Fruit fly (Drosophila melanogaster) whole organism, embryonic: ENCODE measurements around the gene msn.

Source experiments
- CG11093 ChIP-seq: fragments of 200-800 bp; sonication (Bioruptor generic); IDR thresholded peaks from 3 replicates; pipeline ENCODE4 v1.3.6; 2022; ENCODE audit warnings: missing biosample characterization, missing genetic modification characterization
- CG11560 ChIP-seq: fragments of 200-800 bp; sonication (Bioruptor generic); IDR thresholded peaks from 3 replicates; pipeline ENCODE4 v1.3.6; 2022; ENCODE audit warnings: missing biosample characterization, missing genetic modification characterization
- CG12236 ChIP-seq: fragments of 200-800 bp; sonication (Bioruptor generic); optimal IDR thresholded peaks from 2 replicates; lab custom pipeline; 2016; ENCODE audit warnings: missing biosample characterization, missing genetic modification characterization
- CG13424 ChIP-seq: fragments of 200-800 bp; sonication (Bioruptor generic); optimal IDR thresholded peaks from 2 replicates; lab custom pipeline; 2019; ENCODE audit warnings: missing biosample characterization, mild to moderate bottlenecking, missing genetic modification characterization, moderate library complexity
- CG14860 ChIP-seq: fragments of 200-800 bp; sonication (Bioruptor generic); IDR thresholded peaks from 3 replicates; pipeline ENCODE4 v1.3.6; 2022; ENCODE audit warnings: missing biosample characterization, missing genetic modification characterization; ENCODE audit not compliant: partially characterized antibody
- CG14965 ChIP-seq: fragments of 200-800 bp; sonication (Bioruptor generic); optimal IDR thresholded peaks from 2 replicates; lab custom pipeline; 2016; ENCODE audit warnings: missing biosample characterization, missing genetic modification characterization, borderline replicate concordance
- CG15696 ChIP-seq: fragments of 200-800 bp; sonication (Bioruptor generic); optimal IDR thresholded peaks from 2 replicates; lab custom pipeline; 2019; ENCODE audit warnings: missing biosample characterization, mild to moderate bottlenecking, missing genetic modification characterization, moderate library complexity
- CG18619 ChIP-seq: fragments of 200-800 bp; sonication (Bioruptor generic); optimal IDR thresholded peaks from 3 replicates; lab custom pipeline; 2017; ENCODE audit warnings: missing biosample characterization, mild to moderate bottlenecking, missing genetic modification characterization
- CG2712 ChIP-seq: fragments of 200-800 bp; optimal IDR thresholded peaks from 3 replicates; lab custom pipeline; 2019; ENCODE audit warnings: missing biosample characterization, mild to moderate bottlenecking, missing genetic modification characterization, moderate library complexity
- CG2889 ChIP-seq: fragments of 200-800 bp; sonication (Bioruptor generic); IDR thresholded peaks from 3 replicates; pipeline ENCODE4 v1.3.6; 2022; ENCODE audit warnings: missing biosample characterization, missing genetic modification characterization
- CG3407 ChIP-seq: fragments of 200-800 bp; sonication (Bioruptor generic); optimal IDR thresholded peaks from 2 replicates; lab custom pipeline; 2018; ENCODE audit warnings: missing biosample characterization, mild to moderate bottlenecking, missing genetic modification characterization
- CG3726 ChIP-seq: fragments of 200-800 bp; sonication (Bioruptor generic); IDR thresholded peaks from 3 replicates; pipeline ENCODE4, ENCODE4 v1.3.6; 2022; ENCODE audit warnings: missing biosample characterization, missing genetic modification characterization
- CG4328 ChIP-seq: fragments of 200-800 bp; sonication (Bioruptor generic); optimal IDR thresholded peaks from 3 replicates; lab custom pipeline; 2017; ENCODE audit warnings: missing biosample characterization, missing genetic modification reagents, missing genetic modification characterization
- CG6175 ChIP-seq: fragments of 200-800 bp; sonication (Bioruptor generic); IDR thresholded peaks from 3 replicates; pipeline ENCODE4 v1.3.6; 2022; ENCODE audit warnings: missing biosample characterization, missing genetic modification characterization
- CG6254 ChIP-seq: fragments of 200-800 bp; sonication (Bioruptor generic); optimal IDR thresholded peaks from 3 replicates; lab custom pipeline; 2017; ENCODE audit warnings: mild to moderate bottlenecking, missing biosample characterization, missing genetic modification reagents, missing genetic modification characterization
- CG6791 ChIP-seq: fragments of 200-800 bp; sonication (Bioruptor generic); IDR thresholded peaks from 3 replicates; pipeline ENCODE4 v1.3.6; 2022; ENCODE audit warnings: missing biosample characterization, missing genetic modification characterization; ENCODE audit not compliant: partially characterized antibody
- CG7271 ChIP-seq: fragments of 200-800 bp; sonication (Bioruptor generic); optimal IDR thresholded peaks from 2 replicates; lab custom pipeline; 2018; ENCODE audit warnings: missing biosample characterization, mild to moderate bottlenecking, missing genetic modification characterization, moderate library complexity
- CG7357 ChIP-seq: fragments of 200-800 bp; sonication (Bioruptor generic); IDR thresholded peaks from 3 replicates; pipeline ENCODE4 v1.3.6; 2022; ENCODE audit warnings: missing biosample characterization, missing genetic modification characterization
- CG7928 ChIP-seq: fragments of 200-800 bp; sonication (Bioruptor generic); optimal IDR thresholded peaks from 2 replicates; lab custom pipeline; 2017; ENCODE audit warnings: missing biosample characterization, mild to moderate bottlenecking, missing genetic modification characterization
- CG9932 ChIP-seq: fragments of 200-800 bp; sonication (Bioruptor generic); IDR thresholded peaks from 2 replicates; pipeline ENCODE4 v1.3.6; 2022; ENCODE audit warnings: missing biosample characterization, missing genetic modification characterization
- Deaf1 ChIP-seq: fragments of 200-800 bp; optimal IDR thresholded peaks from 3 replicates; lab custom pipeline; 2019; ENCODE audit warnings: missing biosample characterization, mild to moderate bottlenecking, missing genetic modification characterization, moderate library complexity
- Dip3 ChIP-seq: fragments of 200-800 bp; sonication (Bioruptor generic); optimal IDR thresholded peaks from 3 replicates; lab custom pipeline; 2016; ENCODE audit warnings: missing biosample characterization, missing genetic modification characterization
- Eip74EF ChIP-seq, 2 experiments: fragments of 200-800 bp in 1 of 2; fragments of >200 bp in 1 of 2; sonication (Bioruptor generic) in 1 of 2; optimal IDR thresholded peaks; 2 replicates each; lab custom pipeline; 2017 to 2019; ENCODE audit warnings: missing biosample characterization in 2 of 2, missing genetic modification characterization in 2 of 2, mild to moderate bottlenecking in 1 of 2, moderate library complexity in 1 of 2
- H15 ChIP-seq: fragments of 200-800 bp; sonication (Bioruptor generic); IDR thresholded peaks from 3 replicates; pipeline ENCODE4 v1.3.6; 2022; ENCODE audit warnings: missing biosample characterization, missing genetic modification characterization
- H2.0 ChIP-seq: fragments of 200-800 bp; sonication (Bioruptor generic); IDR thresholded peaks from 2 replicates; pipeline ENCODE4 v1.3.6; 2022; ENCODE audit warnings: missing biosample characterization, missing genetic modification characterization
- HHEX ChIP-seq: fragments of 200-800 bp; sonication (Bioruptor generic); optimal IDR thresholded peaks from 3 replicates; lab custom pipeline; 2017; ENCODE audit warnings: missing biosample characterization, mild to moderate bottlenecking, missing genetic modification characterization, missing genetic modification reagents
- Hand ChIP-seq: fragments of 200-800 bp; sonication (Bioruptor generic); optimal IDR thresholded peaks from 2 replicates; lab custom pipeline; 2017; ENCODE audit warnings: mild to moderate bottlenecking, missing biosample characterization, missing genetic modification reagents, missing genetic modification characterization
- HmgZ ChIP-seq: fragments of 200-800 bp; sonication (Bioruptor generic); optimal IDR thresholded peaks from 2 replicates; lab custom pipeline; 2018; ENCODE audit warnings: missing biosample characterization, mild to moderate bottlenecking, missing genetic modification characterization
- Lpt ChIP-seq: fragments of >200 bp; optimal IDR thresholded peaks from 2 replicates; lab custom pipeline; 2018; ENCODE audit warnings: missing biosample characterization, missing genetic modification characterization
- Sin3A ChIP-seq: fragments of >200 bp; optimal IDR thresholded peaks from 2 replicates; lab custom pipeline; 2018
- Sox100B ChIP-seq: fragments of 200-800 bp; sonication (Bioruptor generic); optimal IDR thresholded peaks from 3 replicates; lab custom pipeline; 2018; ENCODE audit warnings: missing biosample characterization, mild to moderate bottlenecking, missing genetic modification characterization
- TFAM ChIP-seq: fragments of 200-800 bp; sonication (Bioruptor generic); optimal IDR thresholded peaks from 2 replicates; lab custom pipeline; 2017; ENCODE audit warnings: missing biosample characterization, missing genetic modification characterization, inconsistent platforms
- Tbp ChIP-seq: fragments of >200 bp; optimal IDR thresholded peaks from 2 replicates; lab custom pipeline; 2018; ENCODE audit warnings: missing biosample characterization, missing genetic modification characterization
- abd-A ChIP-seq: fragments of 200-800 bp; sonication (Bioruptor generic); optimal IDR thresholded peaks from 3 replicates; lab custom pipeline; 2019; ENCODE audit warnings: missing biosample characterization, mild to moderate bottlenecking, missing genetic modification characterization, moderate library complexity
- al ChIP-seq: fragments of 200-800 bp; sonication (Bioruptor generic); IDR thresholded peaks from 2 replicates; pipeline ENCODE4 v1.3.6; 2022; ENCODE audit warnings: missing biosample characterization, missing genetic modification characterization
- cad ChIP-seq: fragments of >200 bp; optimal IDR thresholded peaks from 2 replicates; lab custom pipeline; 2017; ENCODE audit warnings: missing biosample characterization, missing genetic modification characterization
- cas ChIP-seq: fragments of 200-800 bp; sonication (Bioruptor generic); IDR thresholded peaks from 2 replicates; pipeline ENCODE4 v1.3.6; 2022; ENCODE audit warnings: missing biosample characterization, missing genetic modification characterization
- ci ChIP-seq: fragments of 200-800 bp; sonication (Bioruptor generic); IDR thresholded peaks from 3 replicates; pipeline ENCODE4 v1.3.6; 2022; ENCODE audit warnings: missing biosample characterization, missing genetic modification characterization
- dati ChIP-seq: fragments of 200-800 bp; sonication (Bioruptor generic); IDR thresholded peaks from 2 replicates; pipeline ENCODE4 v1.3.6; 2022; ENCODE audit warnings: missing biosample characterization, missing genetic modification characterization
- dmrt99B ChIP-seq: fragments of 200-800 bp; sonication (Bioruptor generic); optimal IDR thresholded peaks from 2 replicates; lab custom pipeline; 2018; ENCODE audit warnings: missing biosample characterization, mild to moderate bottlenecking, missing genetic modification characterization, moderate library complexity
- dpn ChIP-seq, 2 experiments: fragments of 200-800 bp; sonication (Bioruptor generic); optimal IDR thresholded peaks; 3 replicates each; lab custom pipeline; 2016; ENCODE audit warnings: missing biosample characterization in 2 of 2, missing genetic modification characterization in 2 of 2
- ftz-f1 ChIP-seq: fragments of 200-800 bp; sonication (Bioruptor generic); optimal IDR thresholded peaks from 2 replicates; lab custom pipeline; 2016; ENCODE audit warnings: missing biosample characterization, missing genetic modification characterization
- gro ChIP-seq: fragments of 200-800 bp; sonication (Bioruptor generic); optimal IDR thresholded peaks from 2 replicates; lab custom pipeline; 2016; ENCODE audit warnings: missing biosample characterization, missing genetic modification characterization
- h ChIP-seq: fragments of >200 bp; optimal IDR thresholded peaks from 2 replicates; lab custom pipeline; 2017
- klu ChIP-seq: fragments of 200-800 bp; sonication (Bioruptor generic); IDR thresholded peaks from 2 replicates; pipeline ENCODE4 v1.3.6; 2022; ENCODE audit warnings: missing biosample characterization, missing genetic modification characterization
- pb ChIP-seq: fragments of 200-800 bp; sonication (Bioruptor generic); optimal IDR thresholded peaks from 3 replicates; lab custom pipeline; 2016; ENCODE audit warnings: missing biosample characterization, missing genetic modification characterization
- pho ChIP-seq: fragments of 200-800 bp; sonication (Bioruptor generic); optimal IDR thresholded peaks from 2 replicates; lab custom pipeline; 2016; ENCODE audit warnings: missing biosample characterization, missing genetic modification characterization
- stc ChIP-seq: fragments of 200-800 bp; sonication (Bioruptor generic); IDR thresholded peaks from 2 replicates; pipeline ENCODE4 v1.3.6; 2022; ENCODE audit warnings: missing biosample characterization, missing genetic modification characterization
- ttk ChIP-seq: fragments of 200-800 bp; sonication (Bioruptor generic); IDR thresholded peaks from 2 replicates; pipeline ENCODE4 v2.1.2; 2022; ENCODE audit warnings: missing biosample characterization, missing genetic modification characterization
- unc-4 ChIP-seq: fragments of 200-800 bp; sonication (Bioruptor generic); IDR thresholded peaks from 2 replicates; pipeline ENCODE4 v1.3.6; 2022; ENCODE audit warnings: missing biosample characterization, missing genetic modification characterization; ENCODE audit not compliant: partially characterized antibody
- yki ChIP-seq: fragments of >200 bp; optimal IDR thresholded peaks from 3 replicates; lab custom pipeline; 2018

The msn gene

dm6 chr3L:2536969-2537600, 49.3 kb downstream of the msn start (continued):
- TF ChIP-seq H2.0 (GFP tag; lab: Robert Waterston, UW) (0 out of 2 replicates have a peak, but pooled peaks have one; percentile 27), ci (GFP tag; lab: Robert Waterston, UW) (peak; percentile 89), H15 (0 out of 3 replicates have a peak, but pooled peaks have one; percentile 15), pb (GFP tag; lab: Kevin White, UChicago) (no peak), yki (no peak), stc (GFP tag; lab: Robert Waterston, UW) (peak; percentile 62; the same call in 1 of the 2 replicates), Eip74EF (GFP tag; optimal IDR thresholded peaks at IDR 0.05; lab: Kevin White, UChicago) (peak in 1 of 2 experiments; percentile 70), HmgZ (tag; lab: Kevin White, UChicago) (peak; percentile 61), CG14965 (peak; percentile 27), CG2889 (GFP tag; lab: Robert Waterston, UW) (no peak), CG7271 (tag; lab: Kevin White, UChicago) (peak; percentile 44), Sin3A (lab: Kevin White, UChicago) (no peak), CG3407 (peak; percentile 89), klu (GFP tag; lab: Robert Waterston, UW) (no peak), CG12236 (peak; percentile 69), cas (GFP tag; lab: Robert Waterston, UW) (no peak), CG4328 (GFP tag; lab: Kevin White, UChicago) (peak; percentile 81), h (lab: Kevin White, UChicago) (no peak), CG6175 (GFP tag; lab: Robert Waterston, UW) (no peak), abd-A (no peak), TFAM (GFP tag; lab: Kevin White, UChicago) (peak; percentile 37), pho (GFP tag; lab: Kevin White, UChicago) (peak; percentile 20), ftz-f1 (GFP tag; lab: Kevin White, UChicago) (no peak), dpn (GFP tag; optimal IDR thresholded peaks at IDR 0.05; lab: Kevin White, UChicago) (peak; percentile 35 to 52), CG15696 (tag; lab: Kevin White, UChicago) (peak; percentile 71), CG3726 (GFP tag; lab: Robert Waterston, UW) (peak; percentile 41; the same call in 1 of the 3 replicates), CG7928 (GFP tag; lab: Kevin White, UChicago) (peak; percentile 45), cad (GFP tag; lab: Kevin White, UChicago) (no peak), CG11560 (tag; lab: Robert Waterston, UW) (no peak), HHEX (GFP tag; lab: Kevin White, UChicago) (peak; percentile 79), Lpt (GFP tag; lab: Kevin White, UChicago) (no peak), ttk (GFP tag; lab: Robert Waterston, UW) (peak; percentile 51; the same call in 1 of the 2 replicates), al (GFP tag; lab: Robert Waterston, UW) (no peak), CG6254 (peak; percentile 80), Tbp (GFP tag; lab: Kevin White, UChicago) (no peak), dati (no peak), Hand (GFP tag; lab: Kevin White, UChicago) (no peak), Sox100B (peak; percentile 80), CG9932 (GFP tag; lab: Robert Waterston, UW) (no peak), CG18619 (peak; percentile 75), dmrt99B (tag; lab: Kevin White, UChicago) (peak; percentile 71), CG6791 (GFP tag; lab: Robert Waterston, UW) (no peak), Deaf1 (tag; lab: Kevin White, UChicago) (peak; percentile 12), CG11093 (GFP tag; lab: Robert Waterston, UW) (no peak), CG13424 (tag; lab: Kevin White, UChicago) (peak; percentile 68), CG2712 (tag; lab: Kevin White, UChicago) (peak; percentile 52), Dip3 (GFP tag; lab: Kevin White, UChicago) (no peak), CG14860 (GFP tag; lab: Robert Waterston, UW) (no peak), CG7357 (0 out of 3 replicates have a peak, but pooled peaks have one; percentile 11), gro (no peak), unc-4 (GFP tag; lab: Robert Waterston, UW) (no peak)
